Fruit fly (Drosophila melanogaster): Measurements from ENCODE around the gene CG14082.

- TF ChIP-seq h (optimal IDR thresholded peaks at IDR 0.05) = no peak
- TF ChIP-seq insv (optimal IDR thresholded peaks at IDR 0.05) = no peak
- TF ChIP-seq Sin3A (optimal IDR thresholded peaks at IDR 0.05) = no peak
Measured at dm6 chr3L:19071173-19071844, 67.5 kb downstream of the CG14082 start.

All from Kc167 (cell line).